Fruit fly (Drosophila melanogaster) Kc167 (cell line): ENCODE results near the gene Ir94e.

ENCODE experiments used
- Sin3A ChIP-seq: fragments of >200 bp; optimal IDR thresholded peaks from 2 replicates; lab custom pipeline; 2018; ENCODE audit warnings: missing external identifiers
- h ChIP-seq: fragments of >200 bp; optimal IDR thresholded peaks from 3 replicates; lab custom pipeline; 2018; ENCODE audit warnings: missing external identifiers
- insv ChIP-seq: fragments of >200 bp; optimal IDR thresholded peaks from 3 replicates; lab custom pipeline; 2018; ENCODE audit warnings: missing external identifiers
- psq ChIP-seq: fragments of >200 bp; optimal IDR thresholded peaks from 2 replicates; lab custom pipeline; 2017; ENCODE audit warnings: missing external identifiers
- ttk ChIP-seq: sonication (Bioruptor generic); optimal IDR thresholded peaks from 2 replicates; lab custom pipeline; 2017; ENCODE audit warnings: missing external identifiers

DNA sequence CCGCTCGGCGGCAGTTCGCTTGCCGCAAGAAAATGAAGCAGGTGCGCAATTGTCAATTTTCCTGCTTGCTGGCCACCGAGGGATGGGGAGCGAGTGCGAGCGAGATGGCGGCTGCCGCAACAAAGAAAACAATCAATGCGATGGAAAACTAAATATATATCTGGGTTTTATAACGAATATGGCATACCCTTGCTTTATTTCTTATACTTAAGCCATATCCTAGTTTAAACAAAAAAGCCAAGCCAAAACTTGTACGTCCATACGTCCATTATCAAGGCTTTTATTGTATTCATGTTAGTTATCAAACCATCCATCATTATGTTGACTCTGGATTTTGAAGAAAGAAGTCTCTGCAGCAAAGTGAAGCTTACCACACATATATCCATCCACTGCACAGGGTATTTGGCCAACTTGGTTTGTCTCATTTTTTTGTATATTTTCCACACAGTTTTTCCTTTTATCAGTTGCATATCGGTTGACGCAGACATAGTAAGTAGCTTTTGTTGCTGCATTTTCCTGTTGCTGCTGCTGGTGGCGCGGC, 14.5 kb upstream of the Ir94e start:
- TF ChIP-seq psq (lab: Kevin White, UChicago) = no peak
- TF ChIP-seq h = no peak
- no peak for TF ChIP-seq Sin3A (lab: Kevin White, UChicago)
- no peak for TF ChIP-seq insv (lab: Kevin White, UChicago)
- TF ChIP-seq ttk (lab: Kevin White, UChicago) = no peak
